Worm (Caenorhabditis elegans): Measurements from ENCODE around the gene egl-26.

ce11 chrII:69354-69753 is at the start of gene egl-26:
- TF ChIP-seq nhr-28 (tag; optimal IDR thresholded peaks at IDR 0.05) (no peak), ztf-11 (tag; optimal IDR thresholded peaks at IDR 0.05) (no peak), snpc-4 (tag; optimal IDR thresholded peaks at IDR 0.05) (no peak), unc-62 (GFP tag; optimal IDR thresholded peaks at IDR 0.05) (no peak), lin-32 (GFP tag; optimal IDR thresholded peaks at IDR 0.05) (no peak), lin-13 (tag; optimal IDR thresholded peaks at IDR 0.05) (no peak), ces-1 (GFP tag; optimal IDR thresholded peaks at IDR 0.05) (no peak), nhr-237 (tag; optimal IDR thresholded peaks at IDR 0.05) (no peak), zip-8 (tag; optimal IDR thresholded peaks at IDR 0.05) (no peak), unc-39 (tag; optimal IDR thresholded peaks at IDR 0.05) (no peak), elt-1 (tag; optimal IDR thresholded peaks at IDR 0.05; ENCODE audit: borderline replicate concordance, insufficient read depth) (no peak), pha-4 (tag; optimal IDR thresholded peaks at IDR 0.05) (no peak), M03D4.4 (tag; optimal IDR thresholded peaks at IDR 0.05) (no peak), mep-1 (tag; optimal IDR thresholded peaks at IDR 0.05) (no peak)
